Fruit fly (Drosophila melanogaster) whole organism, embryonic: Measurements from ENCODE around the gene Rab9.
A peak's percentile ranks its signal among the peaks of the same experiment; 100 is the strongest.

Experiments
- Atf-2 ChIP-seq: fragments of 200-800 bp; sonication (Bioruptor generic); optimal IDR thresholded peaks from 2 replicates; lab custom pipeline; 2016; ENCODE audit warnings: missing biosample characterization, missing genetic modification characterization
- Atf3 ChIP-seq: fragments of 200-800 bp; sonication (Bioruptor generic); optimal IDR thresholded peaks from 3 replicates; lab custom pipeline; 2016; ENCODE audit warnings: missing biosample characterization, missing genetic modification characterization
- B-H1 ChIP-seq: fragments of 200-800 bp; sonication (Bioruptor generic); IDR thresholded peaks from 3 replicates; pipeline ENCODE4 v1.3.6; 2022; ENCODE audit warnings: missing biosample characterization, missing genetic modification characterization
- C15 ChIP-seq: fragments of 200-800 bp; sonication (Bioruptor generic); IDR thresholded peaks from 3 replicates; pipeline ENCODE4 v1.3.6; 2022; ENCODE audit warnings: missing biosample characterization, missing genetic modification characterization
- CG13296 ChIP-seq: fragments of 200-800 bp; sonication (Bioruptor generic); optimal IDR thresholded peaks from 3 replicates; lab custom pipeline; 2018; ENCODE audit warnings: missing biosample characterization, mild to moderate bottlenecking, missing genetic modification characterization
- CG13424 ChIP-seq: fragments of 200-800 bp; sonication (Bioruptor generic); optimal IDR thresholded peaks from 2 replicates; lab custom pipeline; 2019; ENCODE audit warnings: missing biosample characterization, mild to moderate bottlenecking, missing genetic modification characterization, moderate library complexity
- CG1529 ChIP-seq: fragments of 200-800 bp; sonication (Bioruptor generic); optimal IDR thresholded peaks from 3 replicates; lab custom pipeline; 2018; ENCODE audit warnings: missing biosample characterization, missing genetic modification characterization
- CG15696 ChIP-seq: fragments of 200-800 bp; sonication (Bioruptor generic); optimal IDR thresholded peaks from 2 replicates; lab custom pipeline; 2019; ENCODE audit warnings: missing biosample characterization, mild to moderate bottlenecking, missing genetic modification characterization, moderate library complexity
- CG1832 ChIP-seq: fragments of 200-800 bp; sonication (Bioruptor generic); optimal IDR thresholded peaks from 2 replicates; lab custom pipeline; 2017; ENCODE audit warnings: missing biosample characterization, mild to moderate bottlenecking, missing genetic modification characterization, inconsistent platforms
- CG18476 ChIP-seq: fragments of 200-800 bp; sonication (Bioruptor generic); optimal IDR thresholded peaks from 2 replicates; lab custom pipeline; 2016; ENCODE audit warnings: missing biosample characterization, mild to moderate bottlenecking, missing genetic modification characterization
- CG18764 ChIP-seq: fragments of 200-800 bp; sonication (Bioruptor generic); optimal IDR thresholded peaks from 3 replicates; lab custom pipeline; 2016; ENCODE audit warnings: missing biosample characterization, missing genetic modification characterization
- CG30020 ChIP-seq: fragments of 200-800 bp; optimal IDR thresholded peaks from 2 replicates; lab custom pipeline; 2019; ENCODE audit warnings: missing biosample characterization, mild to moderate bottlenecking, missing genetic modification characterization, moderate library complexity
- CG3065 ChIP-seq: fragments of 200-800 bp; sonication (Bioruptor generic); optimal IDR thresholded peaks from 2 replicates; lab custom pipeline; 2016; ENCODE audit warnings: missing biosample characterization, missing genetic modification characterization
- CG3281 ChIP-seq: fragments of 200-800 bp; sonication (Bioruptor generic); optimal IDR thresholded peaks from 3 replicates; lab custom pipeline; 2017; ENCODE audit warnings: missing biosample characterization, mild to moderate bottlenecking, missing genetic modification characterization
- CG34376 ChIP-seq: fragments of 200-800 bp; sonication (Bioruptor generic); optimal IDR thresholded peaks from 2 replicates; lab custom pipeline; 2018; ENCODE audit warnings: missing biosample characterization, mild to moderate bottlenecking, missing genetic modification characterization
- CG7271 ChIP-seq: fragments of 200-800 bp; sonication (Bioruptor generic); optimal IDR thresholded peaks from 2 replicates; lab custom pipeline; 2018; ENCODE audit warnings: missing biosample characterization, mild to moderate bottlenecking, missing genetic modification characterization, moderate library complexity
- CG8765 ChIP-seq: fragments of 200-800 bp; sonication (Bioruptor generic); IDR thresholded peaks from 2 replicates; pipeline ENCODE4 v1.3.6; 2022; ENCODE audit warnings: missing biosample characterization, missing genetic modification characterization
- CG9817 ChIP-seq: fragments of 200-800 bp; sonication (Bioruptor generic); optimal IDR thresholded peaks from 2 replicates; lab custom pipeline; 2018; ENCODE audit warnings: missing biosample characterization, mild to moderate bottlenecking, missing genetic modification characterization, moderate library complexity
- Chrac-16 ChIP-seq: fragments of 200-800 bp; sonication (Bioruptor generic); optimal IDR thresholded peaks from 3 replicates; lab custom pipeline; 2016; ENCODE audit warnings: missing biosample characterization, missing genetic modification characterization
- CoRest ChIP-seq: fragments of 200-800 bp; sonication (Bioruptor generic); optimal IDR thresholded peaks from 3 replicates; lab custom pipeline; 2018; ENCODE audit warnings: missing biosample characterization, mild to moderate bottlenecking, missing genetic modification characterization, moderate library complexity
- HmgZ ChIP-seq: fragments of 200-800 bp; sonication (Bioruptor generic); optimal IDR thresholded peaks from 2 replicates; lab custom pipeline; 2018; ENCODE audit warnings: missing biosample characterization, mild to moderate bottlenecking, missing genetic modification characterization
- Lim3 ChIP-seq: fragments of 200-800 bp; sonication (Bioruptor generic); IDR thresholded peaks from 2 replicates; pipeline ENCODE4 v1.3.6; 2022; ENCODE audit warnings: missing biosample characterization, missing genetic modification characterization
- Med ChIP-seq: fragments of 200-800 bp; sonication (Bioruptor generic); peaks from one replicate; lab custom pipeline; 2016; ENCODE audit warnings: missing biosample characterization, missing genetic modification characterization, mild to moderate bottlenecking, inconsistent platforms, moderate library complexity
- NC2α ChIP-seq: fragments of 200-800 bp; sonication (Bioruptor generic); optimal IDR thresholded peaks from 2 replicates; lab custom pipeline; 2016; ENCODE audit warnings: missing biosample characterization, missing genetic modification characterization
- NfI ChIP-seq: fragments of 200-800 bp; sonication (Bioruptor generic); optimal IDR thresholded peaks from 3 replicates; lab custom pipeline; 2018; ENCODE audit warnings: missing biosample characterization, mild to moderate bottlenecking, missing genetic modification characterization, moderate library complexity
- Poxn ChIP-seq: fragments of 200-800 bp; sonication (Bioruptor generic); IDR thresholded peaks from 2 replicates; pipeline ENCODE4 v1.3.6; 2022; ENCODE audit warnings: missing biosample characterization, missing genetic modification characterization
- Spps ChIP-seq: fragments of 200-800 bp; sonication (Bioruptor generic); optimal IDR thresholded peaks from 2 replicates; lab custom pipeline; 2018; ENCODE audit warnings: missing biosample characterization, mild to moderate bottlenecking, missing genetic modification characterization
- TFAM ChIP-seq: fragments of 200-800 bp; sonication (Bioruptor generic); optimal IDR thresholded peaks from 2 replicates; lab custom pipeline; 2017; ENCODE audit warnings: missing biosample characterization, missing genetic modification characterization, inconsistent platforms
- Vsx1 ChIP-seq: fragments of 200-800 bp; sonication (Bioruptor generic); optimal IDR thresholded peaks from 2 replicates; lab custom pipeline; 2017; ENCODE audit warnings: missing biosample characterization, mild to moderate bottlenecking, missing genetic modification characterization, missing genetic modification reagents
- Xbp1 ChIP-seq: fragments of 200-800 bp; sonication (Bioruptor generic); optimal IDR thresholded peaks from 3 replicates; lab custom pipeline; 2016; ENCODE audit warnings: missing biosample characterization, mild to moderate bottlenecking, missing genetic modification characterization
- YL-1 ChIP-seq: fragments of 200-800 bp; sonication (Bioruptor generic); optimal IDR thresholded peaks from 3 replicates; lab custom pipeline; 2017; ENCODE audit warnings: missing biosample characterization, mild to moderate bottlenecking, missing genetic modification characterization
- az2 ChIP-seq: fragments of 200-800 bp; sonication (Bioruptor generic); optimal IDR thresholded peaks from 3 replicates; lab custom pipeline; 2016; ENCODE audit warnings: missing biosample characterization, missing genetic modification characterization
- bbx ChIP-seq: fragments of 200-800 bp; sonication (Bioruptor generic); IDR thresholded peaks from 2 replicates; pipeline ENCODE4 v1.3.6; 2022; ENCODE audit warnings: missing biosample characterization, missing genetic modification characterization; ENCODE audit not compliant: partially characterized antibody
- bsh ChIP-seq, 2 experiments: fragments of 200-800 bp; sonication (Bioruptor generic); optimal IDR thresholded peaks; 2 replicates each; lab custom pipeline; 2017 to 2018; ENCODE audit warnings: mild to moderate bottlenecking in 2 of 2, missing biosample characterization in 2 of 2, missing genetic modification characterization in 2 of 2, moderate library complexity in 1 of 2
- emc ChIP-seq: fragments of 200-800 bp; sonication (Bioruptor generic); optimal IDR thresholded peaks from 2 replicates; lab custom pipeline; 2016; ENCODE audit warnings: missing biosample characterization, missing genetic modification characterization
- eyg ChIP-seq: fragments of 200-800 bp; sonication (Bioruptor generic); optimal IDR thresholded peaks from 3 replicates; lab custom pipeline; 2016; ENCODE audit warnings: missing biosample characterization, missing genetic modification characterization
- gcm2 ChIP-seq: fragments of 200-800 bp; sonication (Bioruptor generic); optimal IDR thresholded peaks from 2 replicates; lab custom pipeline; 2016; ENCODE audit warnings: missing biosample characterization, missing genetic modification characterization
- grn ChIP-seq: fragments of 200-800 bp; sonication (Bioruptor generic); optimal IDR thresholded peaks from 3 replicates; lab custom pipeline; 2017; ENCODE audit warnings: missing biosample characterization, missing genetic modification characterization
- lov ChIP-seq, 2 experiments: fragments of 200-800 bp in 1 of 2; fragments of >200 bp in 1 of 2; sonication (Bioruptor generic) in 1 of 2; IDR thresholded peaks in 1 of 2; optimal IDR thresholded peaks in 1 of 2; 2 replicates in 1 of 2; 3 replicates in 1 of 2; pipeline versions ENCODE4 v1.3.6 to Lab custom; 2017 to 2022; ENCODE audit warnings: missing biosample characterization in 1 of 2, missing genetic modification characterization in 1 of 2
- oc ChIP-seq: fragments of 200-800 bp; sonication (Bioruptor generic); optimal IDR thresholded peaks from 2 replicates; lab custom pipeline; 2018; ENCODE audit warnings: missing biosample characterization, mild to moderate bottlenecking, missing genetic modification characterization, moderate library complexity
- odd ChIP-seq: fragments of 200-800 bp; sonication (Bioruptor generic); optimal IDR thresholded peaks from 2 replicates; lab custom pipeline; 2017; ENCODE audit warnings: missing biosample characterization, mild to moderate bottlenecking, missing genetic modification characterization
- onecut ChIP-seq: fragments of 200-800 bp; sonication (Bioruptor generic); IDR thresholded peaks from 2 replicates; pipeline ENCODE4 v1.3.6; 2022; ENCODE audit warnings: missing biosample characterization, missing genetic modification characterization
- pnt ChIP-seq: fragments of 200-800 bp; sonication (Bioruptor generic); optimal IDR thresholded peaks from 3 replicates; lab custom pipeline; 2016; ENCODE audit warnings: missing biosample characterization, missing genetic modification characterization
- slp2 ChIP-seq: fragments of 200-800 bp; sonication (Bioruptor generic); optimal IDR thresholded peaks from 2 replicates; lab custom pipeline; 2016; ENCODE audit warnings: missing biosample characterization, missing genetic modification characterization
- so ChIP-seq: fragments of 200-800 bp; sonication (Bioruptor generic); IDR thresholded peaks from 3 replicates; pipeline ENCODE4 v1.3.6; 2022; ENCODE audit warnings: missing biosample characterization, missing genetic modification characterization
- tin ChIP-seq: fragments of 200-800 bp; sonication (Bioruptor generic); optimal IDR thresholded peaks from 3 replicates; lab custom pipeline; 2016; ENCODE audit warnings: missing biosample characterization, missing genetic modification characterization
- tll ChIP-seq, 2 experiments: fragments of 200-800 bp in 1 of 2; fragments of >200 bp in 1 of 2; sonication (Bioruptor generic) in 1 of 2; optimal IDR thresholded peaks; 2 replicates each; lab custom pipeline; 2017 to 2019; ENCODE audit warnings: missing biosample characterization in 2 of 2, missing genetic modification characterization in 2 of 2, mild to moderate bottlenecking in 1 of 2, moderate library complexity in 1 of 2
- unc-4 ChIP-seq: fragments of 200-800 bp; sonication (Bioruptor generic); IDR thresholded peaks from 2 replicates; pipeline ENCODE4 v1.3.6; 2022; ENCODE audit warnings: missing biosample characterization, missing genetic modification characterization; ENCODE audit not compliant: partially characterized antibody
- zen2 ChIP-seq: fragments of 200-800 bp; sonication (Bioruptor generic); IDR thresholded peaks from 3 replicates; pipeline ENCODE4 v1.3.6; 2022; ENCODE audit warnings: missing biosample characterization, missing genetic modification characterization; ENCODE audit not compliant: partially characterized antibody

The Rab9 gene

dm6 chr2L:19444734-19445140 is 12.4 kb downstream of the Rab9 start, which contains the start of gene Hs2st (continued):
- TF ChIP-seq CG8765 (GFP tag; lab: Robert Waterston, UW) (peak; percentile 91), CG34376 (GFP tag; lab: Kevin White, UChicago) (peak; percentile 86), pnt (GFP tag; lab: Kevin White, UChicago) (peak; percentile 95), CG3065 (GFP tag; lab: Kevin White, UChicago) (peak; percentile 85), so (GFP tag; lab: Robert Waterston, UW) (peak; percentile 89; the same call in 1 of the 3 replicates), CG30020 (tag; lab: Kevin White, UChicago) (peak; percentile 78), CG1832 (GFP tag; lab: Kevin White, UChicago) (no peak), Spps (tag; lab: Kevin White, UChicago) (peak; percentile 79), CG9817 (tag; lab: Kevin White, UChicago) (peak; percentile 95), Atf-2 (GFP tag; lab: Kevin White, UChicago) (peak; percentile 96), CG15696 (tag; lab: Kevin White, UChicago) (peak; percentile 91), NC2α (GFP tag; lab: Kevin White, UChicago) (peak; percentile 58), lov (optimal IDR thresholded peaks at IDR 0.05; lab: Kevin White, UChicago) (no peak), lov (GFP tag; IDR thresholded peaks at IDR 0.05; lab: Robert Waterston, UW) (peak; percentile 77), tll (GFP tag; optimal IDR thresholded peaks at IDR 0.05; lab: Kevin White, UChicago) (peak; percentile 50 to 94), CG13424 (tag; lab: Kevin White, UChicago) (peak; percentile 91), Med (GFP tag; lab: Kevin White, UChicago) (peak; percentile 99), YL-1 (peak; percentile 87), CoRest (tag; lab: Kevin White, UChicago) (peak; percentile 95), CG13296 (GFP tag; lab: Kevin White, UChicago) (peak; percentile 84), TFAM (GFP tag; lab: Kevin White, UChicago) (no peak), oc (tag; lab: Kevin White, UChicago) (peak; percentile 65), slp2 (GFP tag; lab: Kevin White, UChicago) (peak; percentile 91), NfI (peak; percentile 93), grn (no peak), CG7271 (tag; lab: Kevin White, UChicago) (peak; percentile 51), eyg (GFP tag; lab: Kevin White, UChicago) (peak; percentile 84), Vsx1 (no peak), CG1529 (GFP tag; lab: Kevin White, UChicago) (peak; percentile 82), Chrac-16 (GFP tag; lab: Kevin White, UChicago) (peak; percentile 97), onecut (GFP tag; lab: Robert Waterston, UW) (peak; percentile 64; the same call in 1 of the 2 replicates), CG3281 (peak; percentile 90), emc (GFP tag; lab: Kevin White, UChicago) (peak; percentile 84), az2 (GFP tag; lab: Kevin White, UChicago) (peak; percentile 94), Atf3 (GFP tag; lab: Kevin White, UChicago) (peak; percentile 94), bsh (GFP tag; optimal IDR thresholded peaks at IDR 0.05; lab: Kevin White, UChicago) (peak; percentile 34 to 86), odd (GFP tag; lab: Kevin White, UChicago) (peak; percentile 69), C15 (GFP tag; lab: Robert Waterston, UW) (peak; percentile 83; the same call in 2 of the 3 replicates), Lim3 (GFP tag; lab: Robert Waterston, UW) (peak; percentile 77), unc-4 (0 out of 2 replicates have a peak, but pooled peaks have one; percentile 44), bbx (GFP tag; lab: Robert Waterston, UW) (no peak), CG18476 (GFP tag; lab: Kevin White, UChicago) (peak; percentile 93), Xbp1 (peak; percentile 96), Poxn (GFP tag; lab: Robert Waterston, UW) (peak; percentile 91), HmgZ (tag; lab: Kevin White, UChicago) (peak; percentile 96), zen2 (no peak), CG18764 (peak; percentile 89), tin (GFP tag; lab: Kevin White, UChicago) (peak; percentile 95), B-H1 (GFP tag; lab: Robert Waterston, UW) (peak; percentile 84; the same call in 2 of the 3 replicates), gcm2 (GFP tag; lab: Kevin White, UChicago) (peak; percentile 84)
